Fruit fly (Drosophila melanogaster): Measurements from ENCODE around the gene CG43335.

DNA sequence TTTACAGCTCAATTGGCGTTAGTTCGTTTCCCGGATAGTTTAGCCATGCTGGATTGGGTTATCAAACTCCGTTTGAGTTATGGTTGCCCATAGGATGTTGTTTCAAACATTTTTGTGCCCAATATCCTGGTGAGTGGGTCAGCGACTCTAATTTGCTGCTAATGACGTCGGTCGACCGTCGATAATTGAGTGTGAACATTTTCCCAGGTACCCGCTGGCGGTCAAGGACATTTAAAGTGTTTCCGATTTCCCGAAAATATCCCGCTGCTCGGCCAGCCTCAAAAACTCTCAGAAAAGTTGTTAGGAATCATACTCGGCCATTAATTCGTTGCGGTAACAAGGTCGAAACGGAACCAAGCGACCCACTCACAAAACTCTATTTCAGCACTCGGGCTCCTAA is 19.6 kb downstream of the CG43335 start:
- TF ChIP-seq CTCF (optimal IDR thresholded peaks at IDR 0.05) (no peak), CG8478 (optimal IDR thresholded peaks at IDR 0.05) (no peak)

Measured in S2 (cell line).